Worm (Caenorhabditis elegans): ENCODE measurements around the gene mboa-3.

mboa-3 gene

DNA sequence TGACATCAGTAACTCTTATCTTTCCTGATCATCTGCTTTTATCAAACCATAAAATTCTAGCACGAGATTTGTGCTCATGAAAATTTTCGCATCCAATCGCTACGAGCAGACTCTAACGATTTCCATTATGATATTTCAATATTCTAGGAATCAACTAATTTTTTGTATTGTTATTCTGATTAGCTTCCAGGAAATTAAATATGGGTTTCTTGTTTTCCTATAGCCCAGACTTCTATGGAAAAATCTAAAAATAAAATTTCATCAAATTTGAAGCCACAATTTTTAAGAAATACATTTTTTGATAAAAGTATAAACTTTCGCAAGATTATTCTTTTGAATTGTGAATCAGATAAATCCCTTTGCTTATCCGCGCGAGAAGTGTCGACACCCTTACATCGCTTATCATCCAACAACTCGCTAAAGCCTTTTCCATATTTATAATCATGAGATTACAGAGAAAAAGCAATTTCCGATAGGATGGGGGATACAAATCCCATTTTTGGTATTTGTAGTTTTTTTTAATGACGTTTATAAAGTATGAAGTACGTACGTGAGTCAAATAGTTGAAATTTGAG, 32.5 kb upstream of the mboa-3 start:
- TF ChIP-seq ceh-100 (GFP tag; IDR thresholded peaks at IDR 0.05) = no peak
- no peak for TF ChIP-seq F49E8.2 (tag; optimal IDR thresholded peaks at IDR 0.05; ENCODE audit: insufficient read depth)
- TF ChIP-seq hmg-20 (GFP tag; IDR thresholded peaks at IDR 0.05) = no peak

DNA sequence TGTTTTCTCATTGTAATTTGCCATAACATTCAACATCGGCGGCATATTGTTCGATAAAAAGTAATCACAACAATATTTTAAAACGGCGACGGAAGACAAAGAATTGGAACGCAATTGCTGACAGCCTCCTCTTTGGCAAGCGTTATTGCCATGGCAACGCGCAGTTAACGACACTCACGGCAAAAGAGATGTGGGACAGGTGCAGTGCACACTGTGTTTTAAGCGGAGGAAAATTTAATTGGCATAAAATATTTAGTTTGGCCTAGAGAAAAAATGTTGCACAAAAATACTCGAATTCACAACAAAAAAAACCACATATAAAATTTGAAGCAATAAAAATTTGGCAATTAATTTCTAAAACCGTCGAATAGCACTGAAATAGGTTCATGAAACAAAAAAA, 30.0 kb upstream of the mboa-3 start, which contains the start of gene ifta-1:
ifta-1 (minus strand) TSS at position 101 of the 400 bp plus-strand sequence.
- TF ChIP-seq mes-4 (tag; optimal IDR thresholded peaks at IDR 0.05) (no peak), snpc-3.4 (tag; optimal IDR thresholded peaks at IDR 0.05) (no peak), hsf-1 (GFP tag; IDR thresholded peaks at IDR 0.05) (no peak), nhr-90 (tag; optimal IDR thresholded peaks at IDR 0.05) (no peak), madf-6 (GFP tag; IDR thresholded peaks at IDR 0.05) (no peak), dpff-1 (tag; optimal IDR thresholded peaks at IDR 0.05) (no peak), let-607 (tag; optimal IDR thresholded peaks at IDR 0.05) (no peak), attf-3 (GFP tag; conservative IDR thresholded peaks at IDR 0.05) (no peak), nfya-1 (tag; optimal IDR thresholded peaks at IDR 0.05; ENCODE audit: borderline replicate concordance, insufficient read depth) (no peak), sptf-2 (GFP tag; optimal IDR thresholded peaks at IDR 0.05) (no peak)

DNA sequence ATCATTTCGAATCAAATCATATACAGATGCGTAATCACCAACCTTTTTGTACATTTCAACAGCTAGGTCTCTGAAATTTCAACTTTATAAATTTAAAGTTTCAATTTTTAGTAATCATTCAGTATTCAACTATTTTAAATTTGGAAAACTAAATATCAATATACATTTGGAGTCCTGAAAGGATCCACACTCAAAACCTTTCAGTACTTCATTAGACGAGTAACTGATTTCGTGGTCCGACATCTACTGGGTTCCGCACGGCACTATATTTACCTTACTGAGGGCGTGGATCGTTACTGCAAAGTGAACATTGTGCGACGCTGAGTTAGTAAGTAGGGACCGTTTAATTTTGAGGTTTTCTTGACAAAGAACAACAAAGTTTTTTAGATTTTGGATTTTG, 25.2 kb upstream of the mboa-3 start:
- TF ChIP-seq ets-4 (GFP tag; optimal IDR thresholded peaks at IDR 0.05) (no peak), T07F8.4 (tag; optimal IDR thresholded peaks at IDR 0.05) (no peak), F22D6.2 (tag; optimal IDR thresholded peaks at IDR 0.05) (no peak), ztf-22 (GFP tag; optimal IDR thresholded peaks at IDR 0.05) (no peak), Y79H2A.3 (GFP tag; conservative IDR thresholded peaks at IDR 0.05) (no peak), F39B2.1 (GFP tag; IDR thresholded peaks at IDR 0.05) (no peak), snpc-3.4 (tag; optimal IDR thresholded peaks at IDR 0.05) (no peak), snpc-1.1 (tag; optimal IDR thresholded peaks at IDR 0.05; ENCODE audit: insufficient read depth) (peak; percentile 84), nfyb-1 (GFP tag; IDR thresholded peaks at IDR 0.05) (no peak), lsl-1 (GFP tag; optimal IDR thresholded peaks at IDR 0.05) (no peak), snpc-4 (GFP tag; optimal IDR thresholded peaks at IDR 0.05) (peak; percentile 18), snpc-4 (tag; optimal IDR thresholded peaks at IDR 0.05) (peak in 2 of 4 experiments; percentile 50 to 69), B0035.1 (tag; optimal IDR thresholded peaks at IDR 0.05) (no peak), F57A8.1 (GFP tag; optimal IDR thresholded peaks at IDR 0.05) (no peak)

DNA sequence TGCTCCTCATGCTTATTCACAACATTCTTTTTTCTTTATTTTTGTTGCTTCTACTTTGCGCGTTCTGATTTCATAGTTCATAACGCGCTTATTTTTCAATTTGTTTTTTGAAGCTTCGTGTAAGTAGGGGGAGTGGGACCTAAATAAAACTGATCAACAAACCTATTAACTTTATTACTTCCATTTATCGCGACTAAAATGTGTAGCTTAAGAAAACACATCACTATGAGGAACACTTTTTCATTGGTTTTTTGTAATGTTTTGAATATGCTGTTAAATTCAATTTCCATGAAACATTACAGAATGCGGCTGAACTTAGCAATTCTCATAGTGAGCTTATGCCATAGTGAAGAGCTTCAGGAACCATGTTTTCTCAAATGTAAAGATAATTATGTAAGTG, 21.0 kb upstream of the mboa-3 start, which contains the start of gene C54G7.1:
C54G7.1 (plus strand) TSS at position 301 of the 400 bp plus-strand sequence.
- TF ChIP-seq snpc-3.4 (tag; optimal IDR thresholded peaks at IDR 0.05) = no peak
- no peak for TF ChIP-seq C17E4.6 (GFP tag; IDR thresholded peaks at IDR 0.05)
- no peak for TF ChIP-seq mcd-1 (GFP tag; IDR thresholded peaks at IDR 0.05)
- TF ChIP-seq lag-1 (GFP tag; IDR thresholded peaks at IDR 0.05) = no peak
- TF ChIP-seq nfya-1 (tag; optimal IDR thresholded peaks at IDR 0.05; ENCODE audit: borderline replicate concordance, insufficient read depth) = no peak
- TF ChIP-seq hmg-1.2 (GFP tag; IDR thresholded peaks at IDR 0.05) = no peak
- TF ChIP-seq lin-26 (GFP tag; IDR thresholded peaks at IDR 0.05) = no peak
- no peak for TF ChIP-seq tbx-9 (tag; optimal IDR thresholded peaks at IDR 0.05; ENCODE audit: borderline replicate concordance)

Data from whole organism, young adult.